Worm (Caenorhabditis elegans) whole organism, young adult: Measurements from ENCODE around the gene srw-51.
A peak's percentile ranks its signal among the peaks of the same experiment; 100 is the strongest.

Experiments used
- B0261.1 ChIP-seq: sonication (generic microtip); optimal IDR thresholded peaks from 2 replicates; lab custom pipeline; 2016; ENCODE audit warnings: mild to moderate bottlenecking, missing genetic modification characterization, moderate library complexity, missing compliant biosample characterization
- C06A6.2 ChIP-seq: fragments of 200-800 bp; sonication (Bioruptor generic); conservative IDR thresholded peaks from 2 replicates; pipeline ENCODE4 v1.3.6; 2022; ENCODE audit warnings: missing genetic modification characterization, missing compliant biosample characterization
- C17E4.6 ChIP-seq: fragments of 200-800 bp; sonication (Bioruptor generic); IDR thresholded peaks from 2 replicates; pipeline ENCODE4 v1.3.6; 2022; ENCODE audit warnings: missing genetic modification reagents, missing genetic modification characterization, missing compliant biosample characterization
- F22D6.2 ChIP-seq: sonication (generic microtip); optimal IDR thresholded peaks from 2 replicates; lab custom pipeline; 2016; ENCODE audit warnings: mild to moderate bottlenecking, missing genetic modification characterization, missing compliant biosample characterization
- F37B4.10 ChIP-seq: fragments of 200-800 bp; sonication (Bioruptor generic); IDR thresholded peaks from 2 replicates; pipeline ENCODE4 v1.3.6; 2022; ENCODE audit warnings: missing genetic modification characterization, missing compliant biosample characterization
- F39B2.1 ChIP-seq: fragments of 200-800 bp; sonication (Bioruptor generic); IDR thresholded peaks from 2 replicates; pipeline ENCODE4 v1.3.6; 2022; ENCODE audit warnings: missing genetic modification reagents, missing genetic modification characterization, missing compliant biosample characterization
- F49E8.2 ChIP-seq: sonication (generic microtip); optimal IDR thresholded peaks from 3 replicates; lab custom pipeline; 2017; ENCODE audit warnings: missing genetic modification characterization, mild to moderate bottlenecking, missing compliant biosample characterization, antibody characterized with exemption, moderate library complexity; ENCODE audit not compliant: insufficient read depth
- K11D2.4 ChIP-seq: fragments of 200-800 bp; sonication (Bioruptor generic); IDR thresholded peaks from 2 replicates; pipeline ENCODE4 v1.3.6; 2022; ENCODE audit warnings: missing genetic modification reagents, missing genetic modification characterization, missing compliant biosample characterization
- Y53F4B.3 ChIP-seq: fragments of 200-800 bp; sonication (Bioruptor generic); IDR thresholded peaks from 2 replicates; pipeline ENCODE4 v1.3.6; 2022; ENCODE audit warnings: missing genetic modification reagents, missing genetic modification characterization, missing compliant biosample characterization
- Y56A3A.18 ChIP-seq: fragments of 200-800 bp; sonication (Bioruptor generic); IDR thresholded peaks from 2 replicates; pipeline ENCODE4 v1.3.6; 2022; ENCODE audit warnings: missing genetic modification reagents, missing genetic modification characterization, missing compliant biosample characterization
- Y67H2A.10 ChIP-seq: fragments of 200-800 bp; sonication (Bioruptor generic); conservative IDR thresholded peaks from 2 replicates; pipeline ENCODE4 v1.3.6; 2022; ENCODE audit warnings: missing genetic modification reagents, missing genetic modification characterization, missing compliant biosample characterization
- aptf-3 ChIP-seq: fragments of 200-800 bp; sonication (Bioruptor generic); IDR thresholded peaks from 2 replicates; pipeline ENCODE4 v1.3.6; 2022; ENCODE audit warnings: missing genetic modification characterization, missing compliant biosample characterization
- attf-3 ChIP-seq: fragments of 200-800 bp; sonication (Bioruptor generic); conservative IDR thresholded peaks from 2 replicates; pipeline ENCODE4 v1.3.6; 2022; ENCODE audit warnings: missing genetic modification reagents, missing genetic modification characterization, missing compliant biosample characterization
- attf-6 ChIP-seq: fragments of 200-800 bp; sonication (Bioruptor generic); IDR thresholded peaks from 2 replicates; pipeline ENCODE4 v1.3.6; 2022; ENCODE audit warnings: missing genetic modification reagents, missing genetic modification characterization, missing compliant biosample characterization
- die-1 ChIP-seq: sonication (generic microtip); optimal IDR thresholded peaks from 2 replicates; lab custom pipeline; 2016; ENCODE audit warnings: missing genotype, mild to moderate bottlenecking, missing genetic modification characterization, missing compliant biosample characterization
- dox-1 ChIP-seq: fragments of 200-800 bp; sonication (Bioruptor generic); IDR thresholded peaks from 2 replicates; pipeline ENCODE4 v1.3.6; 2022; ENCODE audit warnings: missing genetic modification reagents, missing genetic modification characterization, missing compliant biosample characterization
- efl-1 ChIP-seq: fragments of 150-350 bp; optimal IDR thresholded peaks from 2 replicates; lab custom pipeline; 2014; ENCODE audit warnings: missing biosample characterization, missing genetic modification reagents, missing genetic modification characterization
- egrh-3 ChIP-seq: fragments of 200-800 bp; sonication (Bioruptor generic); IDR thresholded peaks from 2 replicates; pipeline ENCODE4 v1.3.6; 2022; ENCODE audit warnings: missing genetic modification reagents, missing genetic modification characterization, missing compliant biosample characterization
- fkh-3 ChIP-seq: sonication (generic microtip); optimal IDR thresholded peaks from 2 replicates; lab custom pipeline; 2016; ENCODE audit warnings: mild to moderate bottlenecking, missing genetic modification characterization, missing compliant biosample characterization
- gei-17 ChIP-seq: fragments of 200-800 bp; sonication (Bioruptor generic); optimal IDR thresholded peaks from 2 replicates; lab custom pipeline; 2018; ENCODE audit warnings: mild to moderate bottlenecking, missing genetic modification characterization, missing compliant biosample characterization
- let-526 ChIP-seq: fragments of 200-800 bp; sonication (Bioruptor generic); IDR thresholded peaks from 2 replicates; pipeline ENCODE4 v1.3.6; 2022; ENCODE audit warnings: missing genetic modification reagents, missing genetic modification characterization, missing compliant biosample characterization
- lsl-1 ChIP-seq: fragments of 200-800 bp; sonication (Bioruptor generic); optimal IDR thresholded peaks from 2 replicates; lab custom pipeline; 2018; ENCODE audit warnings: mild to moderate bottlenecking, missing genetic modification characterization, moderate library complexity, missing compliant biosample characterization
- madf-3 ChIP-seq: fragments of 200-800 bp; sonication (Bioruptor generic); IDR thresholded peaks from 2 replicates; pipeline ENCODE4 v1.3.6; 2022; ENCODE audit warnings: missing genetic modification reagents, missing genetic modification characterization, missing compliant biosample characterization
- madf-8 ChIP-seq: fragments of 200-800 bp; sonication (Bioruptor generic); conservative IDR thresholded peaks from 2 replicates; pipeline ENCODE4 v1.3.6; 2022; ENCODE audit warnings: missing genetic modification reagents, missing genetic modification characterization, missing compliant biosample characterization
- mxl-1 ChIP-seq: sonication (generic microtip); optimal IDR thresholded peaks from 2 replicates; lab custom pipeline; 2016; ENCODE audit warnings: missing genetic modification characterization, missing compliant biosample characterization
- nfyb-1 ChIP-seq: fragments of 200-800 bp; sonication (Bioruptor generic); IDR thresholded peaks from 2 replicates; pipeline ENCODE4 v1.3.6; 2022; ENCODE audit warnings: missing genetic modification reagents, missing genetic modification characterization, missing compliant biosample characterization
- nhr-120 ChIP-seq: fragments of 200-800 bp; sonication (Bioruptor generic); IDR thresholded peaks from 2 replicates; pipeline ENCODE4 v1.3.6; 2022; ENCODE audit warnings: missing genetic modification characterization, missing compliant biosample characterization
- nhr-27 ChIP-seq: fragments of 200-800 bp; sonication (Bioruptor generic); optimal IDR thresholded peaks from 2 replicates; lab custom pipeline; 2018; ENCODE audit warnings: mild to moderate bottlenecking, missing genetic modification characterization, moderate library complexity, missing compliant biosample characterization
- rec-8 ChIP-seq, 2 experiments: sonication (generic microtip); optimal IDR thresholded peaks; 2 replicates each; lab custom pipeline; 2016; ENCODE audit warnings: mild to moderate bottlenecking in 2 of 2, missing genetic modification characterization in 2 of 2, missing genetic modification reagents in 2 of 2, missing genotype in 2 of 2, missing biosample characterization in 1 of 2, missing compliant biosample characterization in 1 of 2, moderate library complexity in 1 of 2
- snpc-1.1 ChIP-seq: sonication (generic microtip); optimal IDR thresholded peaks from 2 replicates; lab custom pipeline; 2017; ENCODE audit warnings: missing genetic modification characterization, mild to moderate bottlenecking, missing compliant biosample characterization, antibody characterized with exemption, moderate library complexity, missing genotype, missing genetic modification reagents; ENCODE audit not compliant: insufficient read depth
- snpc-4 ChIP-seq, 5 experiments: fragments of 150-350 bp in 1 of 5; sonication (generic microtip) in 4 of 5; optimal IDR thresholded peaks; 2 replicates each; lab custom pipeline; 2014 to 2018; ENCODE audit warnings: missing genetic modification characterization in 5 of 5, missing biosample characterization in 3 of 5, antibody characterized with exemption in 2 of 5, mild to moderate bottlenecking in 2 of 5, missing compliant biosample characterization in 2 of 5, missing genotype in 2 of 5, moderate library complexity in 2 of 5, missing genetic modification reagents in 1 of 5
- sptf-2 ChIP-seq: fragments of 200-800 bp; sonication (Bioruptor generic); optimal IDR thresholded peaks from 2 replicates; lab custom pipeline; 2018; ENCODE audit warnings: mild to moderate bottlenecking, missing genetic modification characterization, missing compliant biosample characterization
- tbp1 ChIP-seq: fragments of 200-800 bp; sonication (Bioruptor generic); optimal IDR thresholded peaks from 2 replicates; lab custom pipeline; 2018; ENCODE audit warnings: mild to moderate bottlenecking, missing genetic modification characterization, missing compliant biosample characterization
- tbx-9 ChIP-seq: sonication (generic microtip); optimal IDR thresholded peaks from 2 replicates; lab custom pipeline; 2016; ENCODE audit warnings: borderline replicate concordance, missing genetic modification characterization, inconsistent platforms, missing compliant biosample characterization
- xnd-1 ChIP-seq: sonication (generic microtip); optimal IDR thresholded peaks from 2 replicates; lab custom pipeline; 2016; ENCODE audit warnings: missing genotype, missing genetic modification reagents, missing genetic modification characterization, missing compliant biosample characterization
- zfh-2 ChIP-seq: fragments of 200-800 bp; sonication (Bioruptor generic); conservative IDR thresholded peaks from 2 replicates; pipeline ENCODE4 v1.3.6; 2022; ENCODE audit warnings: missing genetic modification reagents, missing genetic modification characterization, missing compliant biosample characterization
- zim-3 ChIP-seq: sonication (generic microtip); optimal IDR thresholded peaks from 2 replicates; lab custom pipeline; 2017; ENCODE audit warnings: mild to moderate bottlenecking, missing genetic modification characterization, moderate library complexity, missing compliant biosample characterization

srw-51 gene

DNA sequence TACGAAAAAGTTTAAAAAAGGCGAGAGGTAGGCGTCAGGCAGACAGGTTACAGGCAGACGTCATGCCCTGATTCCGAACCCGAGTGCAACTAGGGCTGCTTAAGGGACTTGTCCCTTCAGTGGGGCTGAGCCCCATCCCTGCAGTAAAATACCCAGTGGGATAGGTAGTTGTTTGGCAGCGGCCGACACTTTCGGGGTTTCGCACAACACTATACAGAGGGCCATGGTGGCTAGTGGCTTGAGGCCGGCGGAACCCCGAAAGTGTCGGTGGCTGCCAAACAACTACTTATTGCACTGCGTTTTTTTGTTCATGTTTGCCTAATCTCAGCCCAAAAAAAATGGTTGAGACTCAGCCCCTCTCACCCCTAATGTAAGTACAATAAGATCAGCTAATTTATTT lies 44.9 kb upstream of the srw-51 start:
- TF ChIP-seq let-526 (GFP tag; lab: Robert Waterston, UW) = no peak
- no peak for TF ChIP-seq snpc-4 (GFP tag; optimal IDR thresholded peaks at IDR 0.05; lab: Kevin White, UChicago)
- TF ChIP-seq snpc-4 (tag; optimal IDR thresholded peaks at IDR 0.05; lab: Kevin White, UChicago) = peak in 2 of 4 experiments; percentile 69 to 77
- no peak for TF ChIP-seq madf-8 (GFP tag; lab: Robert Waterston, UW)
- 0 out of 2 replicates have a peak, but pooled peaks have one; percentile 24 for TF ChIP-seq attf-6 (GFP tag; lab: Robert Waterston, UW)
- peak; percentile 6 for TF ChIP-seq snpc-1.1 (tag; lab: Kevin White, UChicago)

DNA sequence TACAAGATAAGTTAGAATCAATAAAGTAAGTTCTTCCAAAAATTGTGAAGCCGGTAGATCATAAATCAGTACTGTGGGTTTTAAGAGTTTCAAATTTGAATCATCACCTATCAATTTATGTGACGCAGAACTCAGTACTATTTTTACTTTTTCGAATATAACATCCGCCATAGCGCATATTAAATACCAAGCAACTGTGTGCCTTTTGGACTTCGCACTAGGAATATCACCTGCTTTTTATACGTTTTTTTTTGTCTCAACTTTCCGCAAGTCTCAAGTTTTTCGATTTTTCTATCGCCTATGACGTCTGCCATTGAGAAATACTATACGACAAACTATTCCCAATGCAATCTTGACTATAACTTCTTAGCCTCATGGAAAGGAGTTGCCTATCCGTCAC lies 42.0 kb upstream of the srw-51 start, which contains the start of gene srh-113:
Gene srh-113, plus strand, starts transcription at position 301 of the 400 bp plus-strand sequence.
- TF ChIP-seq gei-17 (no peak), Y53F4B.3 (GFP tag; lab: Robert Waterston, UW) (no peak), nhr-120 (GFP tag; lab: Robert Waterston, UW) (no peak), nfyb-1 (GFP tag; lab: Robert Waterston, UW) (no peak), F22D6.2 (no peak), die-1 (tag; lab: Kevin White, UChicago) (no peak), C17E4.6 (no peak), rec-8 (tag; optimal IDR thresholded peaks at IDR 0.05; lab: Kevin White, UChicago) (no peak), Y67H2A.10 (GFP tag; lab: Robert Waterston, UW) (no peak), efl-1 (GFP tag; lab: Kevin White, UChicago) (no peak), nhr-27 (tag; lab: Kevin White, UChicago) (no peak), sptf-2 (no peak), K11D2.4 (no peak), lsl-1 (no peak)

DNA sequence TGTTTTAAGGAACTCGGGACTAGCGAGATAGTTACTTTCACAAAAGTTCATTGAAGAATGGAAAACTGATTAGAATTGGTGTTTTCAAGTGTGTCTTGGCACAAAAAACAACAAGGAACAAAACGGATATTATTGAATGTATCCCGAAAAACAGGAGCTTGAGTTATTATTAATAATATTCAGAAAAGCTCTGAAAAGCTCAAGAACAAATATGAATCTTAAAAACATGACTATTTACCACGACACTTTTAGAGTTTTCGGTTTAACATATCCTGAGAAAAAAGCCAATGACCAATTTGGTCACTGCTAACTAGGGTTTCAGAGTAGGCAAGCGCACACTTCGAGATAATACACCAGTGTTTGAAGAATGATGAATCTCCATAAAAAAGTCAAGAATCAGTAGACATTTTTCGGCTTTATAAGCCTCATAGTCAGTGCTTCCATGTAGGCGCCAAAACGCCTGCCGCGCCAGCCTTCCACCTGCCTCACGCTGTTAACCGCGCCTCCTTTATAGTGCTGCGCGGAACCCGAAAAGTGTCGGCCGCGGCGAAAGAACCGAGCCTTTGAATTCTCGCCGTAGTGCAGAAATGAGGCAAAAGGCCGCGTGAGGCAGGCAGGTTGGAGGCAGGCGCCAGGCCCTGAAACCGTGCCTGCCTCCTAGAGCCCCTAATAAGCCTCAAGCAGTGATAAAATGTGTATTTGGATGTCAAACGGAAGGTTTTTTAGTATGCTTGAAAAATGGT lies 41.4 kb upstream of the srw-51 start, which contains the start of gene srh-236:
Gene srh-236, minus strand, starts transcription at position 51 of the 743 bp plus-strand sequence.
- TF ChIP-seq F37B4.10 (GFP tag; lab: Robert Waterston, UW) = 0 out of 2 replicates have a peak, but pooled peaks have one; percentile 54
- TF ChIP-seq B0261.1 (tag; lab: Kevin White, UChicago) = no peak
- no peak for TF ChIP-seq Y56A3A.18 (GFP tag; lab: Robert Waterston, UW)
- TF ChIP-seq F39B2.1 (GFP tag; lab: Robert Waterston, UW) = no peak
- no peak for TF ChIP-seq snpc-4 (GFP tag; optimal IDR thresholded peaks at IDR 0.05; lab: Kevin White, UChicago)
- peak in 2 of 4 experiments; percentile 35 for TF ChIP-seq snpc-4 (tag; optimal IDR thresholded peaks at IDR 0.05; lab: Kevin White, UChicago)
- TF ChIP-seq die-1 (tag; lab: Kevin White, UChicago) = no peak
- no peak for TF ChIP-seq tbx-9
- TF ChIP-seq egrh-3 (GFP tag; lab: Robert Waterston, UW) = peak; percentile 45; the same call in 1 of the 2 replicates
- no peak for TF ChIP-seq tbp1
- TF ChIP-seq, all 124 proteins: peak for 3

DNA sequence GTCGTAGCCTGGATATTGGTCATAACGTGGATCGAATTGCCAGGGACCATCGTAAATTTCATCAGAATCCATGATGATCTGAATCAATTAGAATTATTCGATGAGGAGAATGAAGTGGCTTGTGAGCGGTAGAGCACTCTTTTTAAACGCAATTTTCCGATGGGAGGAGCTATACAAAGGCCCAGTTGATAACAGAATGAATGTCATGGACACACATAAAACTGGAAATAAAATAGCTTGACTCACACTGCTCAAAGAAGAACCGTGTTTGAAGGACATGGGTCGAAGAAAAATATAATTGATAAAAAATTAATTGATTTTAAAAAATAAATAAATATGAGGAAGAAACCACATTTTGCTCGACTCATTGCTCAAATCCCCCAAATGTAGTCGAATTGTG lies 37.3 kb upstream of the srw-51 start, which contains the start of gene Y68A4A.13:
Gene Y68A4A.13, minus strand, starts transcription at position 101 of the 400 bp plus-strand sequence.
- no peak for TF ChIP-seq C06A6.2 (GFP tag; lab: Robert Waterston, UW)
- no peak for TF ChIP-seq F39B2.1 (GFP tag; lab: Robert Waterston, UW)
- no peak for TF ChIP-seq zfh-2 (GFP tag; lab: Robert Waterston, UW)
- TF ChIP-seq dox-1 = no peak
- TF ChIP-seq, all 124 proteins: peak for 0

DNA sequence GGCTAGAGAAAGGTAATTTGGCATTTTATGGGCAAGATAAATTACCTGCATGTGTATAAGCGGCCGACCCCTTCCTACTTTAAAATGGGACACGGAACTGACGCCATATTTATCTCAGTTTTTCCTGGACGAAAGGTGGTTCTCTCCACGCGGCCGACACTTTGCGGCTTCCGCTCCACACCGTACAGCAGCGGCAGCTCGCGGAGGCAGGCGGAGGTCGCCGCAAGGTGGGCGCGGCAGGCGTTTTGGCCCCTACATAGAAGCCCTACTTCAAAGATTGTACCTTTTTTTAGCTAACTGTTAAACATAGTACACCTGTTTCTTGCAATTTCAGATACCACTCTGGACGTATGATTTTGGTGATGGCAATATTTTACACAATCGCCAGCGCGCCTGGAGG lies 35.7 kb upstream of the srw-51 start:
- TF ChIP-seq mxl-1 (tag; lab: Kevin White, UChicago) (no peak), zim-3 (tag; lab: Kevin White, UChicago) (no peak), snpc-4 (GFP tag; optimal IDR thresholded peaks at IDR 0.05; lab: Kevin White, UChicago) (no peak), snpc-4 (tag; optimal IDR thresholded peaks at IDR 0.05; lab: Kevin White, UChicago) (peak in 1 of 4 experiments; percentile 31), F49E8.2 (no peak), zfh-2 (GFP tag; lab: Robert Waterston, UW) (peak; percentile 92), efl-1 (GFP tag; lab: Kevin White, UChicago) (no peak), fkh-3 (tag; lab: Kevin White, UChicago) (no peak), sptf-2 (no peak), attf-3 (0 out of 2 replicates have a peak, but pooled peaks have one; percentile 11), xnd-1 (tag; lab: Kevin White, UChicago) (no peak), aptf-3 (no peak), madf-3 (GFP tag; lab: Robert Waterston, UW) (0 out of 2 replicates have a peak, but pooled peaks have one; percentile 48), nfyb-1 (GFP tag; lab: Robert Waterston, UW) (no peak)
- TF ChIP-seq, all 124 proteins: peak for 4
